Worm (Caenorhabditis elegans) whole organism, young adult: ENCODE data around the gene Y53C12A.3.

Experiments
- C06A6.2 ChIP-seq: fragments of 200-800 bp; sonication (Bioruptor generic); conservative IDR thresholded peaks from 2 replicates; pipeline ENCODE4 v1.3.6; 2022; ENCODE audit warnings: missing genetic modification characterization, missing compliant biosample characterization
- C17E4.6 ChIP-seq: fragments of 200-800 bp; sonication (Bioruptor generic); IDR thresholded peaks from 2 replicates; pipeline ENCODE4 v1.3.6; 2022; ENCODE audit warnings: missing genetic modification reagents, missing genetic modification characterization, missing compliant biosample characterization
- D2030.7 ChIP-seq: fragments of 200-800 bp; sonication (Bioruptor generic); IDR thresholded peaks from 2 replicates; pipeline ENCODE4 v1.3.6; 2022; ENCODE audit warnings: missing genetic modification reagents, missing genetic modification characterization, missing compliant biosample characterization
- F37B4.10 ChIP-seq: fragments of 200-800 bp; sonication (Bioruptor generic); IDR thresholded peaks from 2 replicates; pipeline ENCODE4 v1.3.6; 2022; ENCODE audit warnings: missing genetic modification characterization, missing compliant biosample characterization
- F39B2.1 ChIP-seq: fragments of 200-800 bp; sonication (Bioruptor generic); IDR thresholded peaks from 2 replicates; pipeline ENCODE4 v1.3.6; 2022; ENCODE audit warnings: missing genetic modification reagents, missing genetic modification characterization, missing compliant biosample characterization
- F52B5.7 ChIP-seq: sonication (generic microtip); optimal IDR thresholded peaks from 2 replicates; lab custom pipeline; 2016; ENCODE audit warnings: mild to moderate bottlenecking, missing genetic modification characterization, missing compliant biosample characterization
- T07F8.4 ChIP-seq: sonication (generic microtip); optimal IDR thresholded peaks from 2 replicates; lab custom pipeline; 2016; ENCODE audit warnings: mild to moderate bottlenecking, missing genetic modification characterization, moderate library complexity, missing compliant biosample characterization
- Y56A3A.18 ChIP-seq: fragments of 200-800 bp; sonication (Bioruptor generic); IDR thresholded peaks from 2 replicates; pipeline ENCODE4 v1.3.6; 2022; ENCODE audit warnings: missing genetic modification reagents, missing genetic modification characterization, missing compliant biosample characterization
- Y79H2A.3 ChIP-seq: fragments of 200-800 bp; sonication (Bioruptor generic); conservative IDR thresholded peaks from 2 replicates; pipeline ENCODE4 v1.3.6; 2022; ENCODE audit warnings: missing genetic modification reagents, missing genetic modification characterization, missing compliant biosample characterization
- ama-1 ChIP-seq, 3 experiments: fragments of 150-350 bp in 1 of 3; sonication (generic microtip) in 2 of 3; optimal IDR thresholded peaks; 2 replicates each; lab custom pipeline; 2014 to 2018; ENCODE audit warnings: missing biosample characterization in 2 of 3, missing genetic modification characterization in 2 of 3, missing genetic modification reagents in 2 of 3
- ccch-3 ChIP-seq: fragments of 200-800 bp; sonication (Bioruptor generic); optimal IDR thresholded peaks from 2 replicates; lab custom pipeline; 2018; ENCODE audit warnings: mild to moderate bottlenecking, missing genetic modification characterization, missing compliant biosample characterization
- cebp-1 ChIP-seq, 2 experiments: fragments of 200-800 bp in 1 of 2; sonication (Bioruptor generic) in 1 of 2; sonication (generic microtip) in 1 of 2; IDR thresholded peaks in 1 of 2; optimal IDR thresholded peaks in 1 of 2; 2 replicates each; pipeline versions ENCODE4 v1.3.6 to Lab custom; 2017 to 2022; ENCODE audit warnings: missing compliant biosample characterization in 2 of 2, missing genetic modification characterization in 2 of 2, mild to moderate bottlenecking in 1 of 2, missing genetic modification reagents in 1 of 2, moderate library complexity in 1 of 2
- ceh-100 ChIP-seq: fragments of 200-800 bp; sonication (Bioruptor generic); IDR thresholded peaks from 2 replicates; pipeline ENCODE4 v1.3.6; 2022; ENCODE audit warnings: missing genetic modification reagents, missing genetic modification characterization, missing compliant biosample characterization
- ceh-58 ChIP-seq: fragments of 200-800 bp; sonication (Bioruptor generic); IDR thresholded peaks from 2 replicates; pipeline ENCODE4 v1.3.6; 2022; ENCODE audit warnings: missing genetic modification characterization, missing compliant biosample characterization
- ceh-79 ChIP-seq: sonication (generic microtip); optimal IDR thresholded peaks from 2 replicates; lab custom pipeline; 2017; ENCODE audit warnings: mild to moderate bottlenecking, missing genetic modification characterization, missing compliant biosample characterization
- ceh-91 ChIP-seq: fragments of 200-800 bp; sonication (Bioruptor generic); IDR thresholded peaks from 2 replicates; pipeline ENCODE4 v1.3.6; 2022; ENCODE audit warnings: missing genetic modification reagents, missing genetic modification characterization, missing compliant biosample characterization
- chd-7 ChIP-seq: sonication (generic microtip); optimal IDR thresholded peaks from 2 replicates; lab custom pipeline; 2016; ENCODE audit warnings: mild to moderate bottlenecking, missing genetic modification characterization, moderate library complexity, missing compliant biosample characterization
- ets-4 ChIP-seq: fragments of 200-800 bp; sonication (Bioruptor generic); optimal IDR thresholded peaks from 2 replicates; lab custom pipeline; 2018; ENCODE audit warnings: mild to moderate bottlenecking, missing genetic modification characterization, missing compliant biosample characterization
- fkh-3 ChIP-seq: sonication (generic microtip); optimal IDR thresholded peaks from 2 replicates; lab custom pipeline; 2016; ENCODE audit warnings: mild to moderate bottlenecking, missing genetic modification characterization, missing compliant biosample characterization
- hlh-12 ChIP-seq: sonication (generic microtip); optimal IDR thresholded peaks from 2 replicates; lab custom pipeline; 2016; ENCODE audit warnings: missing genetic modification characterization, missing compliant biosample characterization
- hlh-26 ChIP-seq: fragments of 200-800 bp; sonication (Bioruptor generic); conservative IDR thresholded peaks from 2 replicates; pipeline ENCODE4 v1.3.6; 2022; ENCODE audit warnings: missing genetic modification reagents, missing genetic modification characterization, missing compliant biosample characterization
- hrde-1 ChIP-seq: sonication (generic microtip); optimal IDR thresholded peaks from 2 replicates; lab custom pipeline; 2016; ENCODE audit warnings: missing genetic modification characterization, mild to moderate bottlenecking, missing compliant biosample characterization, moderate library complexity, missing genotype, missing genetic modification reagents, borderline replicate concordance
- let-526 ChIP-seq: fragments of 200-800 bp; sonication (Bioruptor generic); IDR thresholded peaks from 2 replicates; pipeline ENCODE4 v1.3.6; 2022; ENCODE audit warnings: missing genetic modification reagents, missing genetic modification characterization, missing compliant biosample characterization
- madf-8 ChIP-seq: fragments of 200-800 bp; sonication (Bioruptor generic); conservative IDR thresholded peaks from 2 replicates; pipeline ENCODE4 v1.3.6; 2022; ENCODE audit warnings: missing genetic modification reagents, missing genetic modification characterization, missing compliant biosample characterization
- mcd-1 ChIP-seq: fragments of 200-800 bp; sonication (Bioruptor generic); IDR thresholded peaks from 2 replicates; pipeline ENCODE4 v1.3.6; 2022; ENCODE audit warnings: missing genetic modification reagents, missing genetic modification characterization, missing compliant biosample characterization
- mxl-1 ChIP-seq: sonication (generic microtip); optimal IDR thresholded peaks from 2 replicates; lab custom pipeline; 2016; ENCODE audit warnings: missing genetic modification characterization, missing compliant biosample characterization
- nfya-2 ChIP-seq: fragments of 200-800 bp; sonication (Bioruptor generic); IDR thresholded peaks from 2 replicates; pipeline ENCODE4 v1.3.6; 2022; ENCODE audit warnings: missing genetic modification reagents, missing genetic modification characterization, missing compliant biosample characterization
- nhr-120 ChIP-seq: fragments of 200-800 bp; sonication (Bioruptor generic); IDR thresholded peaks from 2 replicates; pipeline ENCODE4 v1.3.6; 2022; ENCODE audit warnings: missing genetic modification characterization, missing compliant biosample characterization
- nhr-27 ChIP-seq: fragments of 200-800 bp; sonication (Bioruptor generic); optimal IDR thresholded peaks from 2 replicates; lab custom pipeline; 2018; ENCODE audit warnings: mild to moderate bottlenecking, missing genetic modification characterization, moderate library complexity, missing compliant biosample characterization
- snpc-1.1 ChIP-seq: sonication (generic microtip); optimal IDR thresholded peaks from 2 replicates; lab custom pipeline; 2017; ENCODE audit warnings: missing genetic modification characterization, mild to moderate bottlenecking, missing compliant biosample characterization, antibody characterized with exemption, moderate library complexity, missing genotype, missing genetic modification reagents; ENCODE audit not compliant: insufficient read depth
- snpc-1.3 ChIP-seq: sonication (generic microtip); optimal IDR thresholded peaks from 2 replicates; lab custom pipeline; 2017; ENCODE audit warnings: missing genetic modification characterization, mild to moderate bottlenecking, missing compliant biosample characterization, antibody characterized with exemption, moderate library complexity, missing genotype, missing genetic modification reagents; ENCODE audit not compliant: insufficient read depth
- snpc-3.4 ChIP-seq: sonication (generic microtip); optimal IDR thresholded peaks from 2 replicates; lab custom pipeline; 2017; ENCODE audit warnings: missing genetic modification characterization, mild to moderate bottlenecking, missing compliant biosample characterization, antibody characterized with exemption, moderate library complexity, missing genotype, missing genetic modification reagents
- sptf-2 ChIP-seq: fragments of 200-800 bp; sonication (Bioruptor generic); optimal IDR thresholded peaks from 2 replicates; lab custom pipeline; 2018; ENCODE audit warnings: mild to moderate bottlenecking, missing genetic modification characterization, missing compliant biosample characterization
- xnd-1 ChIP-seq: sonication (generic microtip); optimal IDR thresholded peaks from 2 replicates; lab custom pipeline; 2016; ENCODE audit warnings: missing genotype, missing genetic modification reagents, missing genetic modification characterization, missing compliant biosample characterization
- ztf-22 ChIP-seq: fragments of 200-800 bp; sonication (Bioruptor generic); optimal IDR thresholded peaks from 2 replicates; lab custom pipeline; 2018; ENCODE audit warnings: mild to moderate bottlenecking, missing genetic modification characterization, moderate library complexity, missing compliant biosample characterization

Y53C12A.3 gene

ce11 chrII:9704746-9705145 is 1.3 kb downstream of the Y53C12A.3 start, which contains the start of gene Y53C12A.10:
Gene Y53C12A.10, minus strand, starts transcription at chrII:9704846.
- no peak for TF ChIP-seq ama-1 (optimal IDR thresholded peaks at IDR 0.05; lab: Kevin White, UChicago)
- TF ChIP-seq ama-1 (GFP tag; optimal IDR thresholded peaks at IDR 0.05; lab: Kevin White, UChicago) = peak in 1 of 2 experiments; percentile 10
- TF ChIP-seq chd-7 (tag; lab: Kevin White, UChicago) = no peak
- no peak for TF ChIP-seq let-526 (GFP tag; lab: Robert Waterston, UW)

DNA sequence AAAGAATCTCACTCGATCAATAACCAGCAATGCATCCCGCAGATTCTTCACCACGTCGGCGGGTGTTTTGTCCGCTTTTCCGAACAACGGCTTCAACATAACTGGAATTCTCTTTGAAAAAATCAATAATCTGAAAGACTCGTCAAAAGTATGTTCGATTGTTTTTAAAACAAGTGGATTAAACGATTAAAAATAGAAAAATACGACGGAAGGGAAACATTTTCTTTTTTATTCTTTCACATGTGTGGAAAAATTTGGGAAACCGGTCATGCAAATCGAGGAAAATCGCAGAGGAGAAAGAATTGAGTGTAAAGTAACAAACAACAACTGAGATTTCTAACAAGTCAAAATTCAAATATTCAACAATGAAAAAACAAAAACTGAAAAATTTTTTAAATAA is 2.4 kb downstream of the Y53C12A.3 start, which contains the start of gene mop-25.2:
Gene mop-25.2, minus strand, starts transcription at position 101 of the 400 bp plus-strand sequence.
- no peak for TF ChIP-seq hrde-1 (tag; lab: Kevin White, UChicago)
- TF ChIP-seq snpc-1.3 = no peak
- no peak for TF ChIP-seq F52B5.7 (tag; lab: Kevin White, UChicago)
- TF ChIP-seq ama-1 (optimal IDR thresholded peaks at IDR 0.05; lab: Kevin White, UChicago) = no peak
- TF ChIP-seq ama-1 (GFP tag; optimal IDR thresholded peaks at IDR 0.05; lab: Kevin White, UChicago) = peak in 1 of 2 experiments; percentile 10

ce11 chrII:9700363-9700762 is 5.7 kb downstream of the Y53C12A.3 start, which contains the start of the genes Y53C12A.8 and Y53C12A.7:
Gene Y53C12A.8, minus strand, starts transcription at chrII:9700463.
Gene Y53C12A.7, plus strand, starts transcription at chrII:9700543.
- TF ChIP-seq madf-8 (no peak), nfya-2 (GFP tag; lab: Robert Waterston, UW) (no peak), C17E4.6 (GFP tag; lab: Robert Waterston, UW) (no peak), xnd-1 (tag; lab: Kevin White, UChicago) (no peak)

ce11 chrII:9695942-9696341 is 10.1 kb downstream of the Y53C12A.3 start:
- no peak for TF ChIP-seq ztf-22 (GFP tag; lab: Kevin White, UChicago)
- no peak for TF ChIP-seq ceh-58 (GFP tag; lab: Robert Waterston, UW)
- TF ChIP-seq fkh-3 (tag; lab: Kevin White, UChicago) = no peak
- no peak for TF ChIP-seq hlh-12 (tag; lab: Kevin White, UChicago)
- no peak for TF ChIP-seq hlh-26 (GFP tag; lab: Robert Waterston, UW)
- TF ChIP-seq nhr-120 (GFP tag; lab: Robert Waterston, UW) = no peak
- no peak for TF ChIP-seq cebp-1 (GFP tag; IDR thresholded peaks at IDR 0.05; lab: Robert Waterston, UW)
- TF ChIP-seq cebp-1 (tag; optimal IDR thresholded peaks at IDR 0.05; lab: Kevin White, UChicago) = no peak
- no peak for TF ChIP-seq C06A6.2
- no peak for TF ChIP-seq ets-4 (GFP tag; lab: Kevin White, UChicago)
- no peak for TF ChIP-seq ceh-79 (tag; lab: Kevin White, UChicago)
- TF ChIP-seq madf-8 = no peak
- TF ChIP-seq ceh-91 (GFP tag; lab: Robert Waterston, UW) = no peak
- no peak for TF ChIP-seq Y56A3A.18 (GFP tag; lab: Robert Waterston, UW)
- TF ChIP-seq Y79H2A.3 (GFP tag; lab: Robert Waterston, UW) = no peak
- no peak for TF ChIP-seq ceh-100 (GFP tag; lab: Robert Waterston, UW)
- no peak for TF ChIP-seq snpc-1.1 (tag; lab: Kevin White, UChicago)
- no peak for TF ChIP-seq sptf-2
- no peak for TF ChIP-seq mxl-1 (tag; lab: Kevin White, UChicago)

DNA sequence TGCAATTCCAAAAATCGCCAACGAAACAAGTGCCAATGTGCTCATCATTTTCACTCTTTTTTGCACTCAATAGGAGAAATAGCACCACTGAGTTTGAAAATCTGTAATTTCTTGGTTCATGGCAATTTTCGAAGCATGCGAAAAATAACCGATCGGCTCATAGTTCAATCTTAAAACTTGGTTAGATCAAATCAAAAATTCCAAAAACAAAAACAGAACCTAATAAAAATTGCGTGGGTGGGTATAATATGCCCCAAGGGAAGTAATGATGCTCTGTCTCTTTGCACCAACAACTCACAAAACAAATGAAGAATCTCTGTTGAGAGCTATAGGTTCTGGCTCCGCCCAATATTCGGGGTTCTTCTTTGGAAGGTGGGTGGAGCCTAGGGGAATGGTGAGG is 14.2 kb downstream of the Y53C12A.3 start, which contains the start of gene nlp-11:
Gene nlp-11, minus strand, starts transcription at position 101 of the 400 bp plus-strand sequence.
- TF ChIP-seq nhr-27 (tag; lab: Kevin White, UChicago) = no peak
- TF ChIP-seq snpc-3.4 (tag; lab: Kevin White, UChicago) = no peak
- no peak for TF ChIP-seq mcd-1 (GFP tag; lab: Robert Waterston, UW)
- TF ChIP-seq fkh-3 (tag; lab: Kevin White, UChicago) = no peak
- no peak for TF ChIP-seq F39B2.1 (GFP tag; lab: Robert Waterston, UW)
- no peak for TF ChIP-seq F37B4.10 (GFP tag; lab: Robert Waterston, UW)
- no peak for TF ChIP-seq C06A6.2
- TF ChIP-seq ccch-3 = no peak
- TF ChIP-seq D2030.7 (GFP tag; lab: Robert Waterston, UW) = no peak
- no peak for TF ChIP-seq F52B5.7 (tag; lab: Kevin White, UChicago)
- TF ChIP-seq nhr-120 (GFP tag; lab: Robert Waterston, UW) = no peak
- TF ChIP-seq T07F8.4 (tag; lab: Kevin White, UChicago) = no peak
